Fruit fly (Drosophila melanogaster) whole organism, prepupa: Measurements from ENCODE around the gene Stt3A.
A peak's percentile ranks its signal among the peaks of the same experiment; 100 is the strongest.

Source experiments
- Blimp-1 ChIP-seq: fragments of 200-800 bp; sonication (Bioruptor generic); optimal IDR thresholded peaks from 3 replicates; lab custom pipeline; 2017; ENCODE audit warnings: missing biosample characterization, missing genetic modification characterization, mild to moderate bottlenecking, moderate library complexity, missing genetic modification reagents
- CG10631 ChIP-seq: fragments of 200-800 bp; sonication (Bioruptor generic); optimal IDR thresholded peaks from 2 replicates; lab custom pipeline; 2016; ENCODE audit warnings: missing biosample characterization, missing genetic modification characterization
- CG10669 ChIP-seq: fragments of 200-800 bp; sonication (Bioruptor generic); optimal IDR thresholded peaks from 3 replicates; lab custom pipeline; 2018; ENCODE audit warnings: missing biosample characterization, mild to moderate bottlenecking, missing genetic modification characterization, moderate library complexity
- CG11294 ChIP-seq: fragments of 200-800 bp; sonication (Bioruptor generic); IDR thresholded peaks from 2 replicates; pipeline ENCODE4 v1.3.6; 2022; ENCODE audit warnings: missing biosample characterization, missing genetic modification characterization
- CG11902 ChIP-seq: fragments of 200-800 bp; sonication (Bioruptor generic); optimal IDR thresholded peaks from 3 replicates; lab custom pipeline; 2016; ENCODE audit warnings: missing biosample characterization, missing genetic modification characterization
- CG15336 ChIP-seq: fragments of 200-800 bp; sonication (Bioruptor generic); IDR thresholded peaks from 2 replicates; pipeline ENCODE4 v1.3.6; 2022; ENCODE audit warnings: missing biosample characterization, missing genetic modification characterization
- CG1621 ChIP-seq: fragments of 200-800 bp; sonication (Bioruptor generic); optimal IDR thresholded peaks from 3 replicates; lab custom pipeline; 2018; ENCODE audit warnings: missing biosample characterization, mild to moderate bottlenecking, missing genetic modification characterization
- CG16779 ChIP-seq: fragments of 200-800 bp; sonication (Bioruptor generic); optimal IDR thresholded peaks from 3 replicates; lab custom pipeline; 2017; ENCODE audit warnings: missing biosample characterization, mild to moderate bottlenecking, missing genetic modification characterization
- CG3032 ChIP-seq: fragments of 200-800 bp; optimal IDR thresholded peaks from 2 replicates; lab custom pipeline; 2019; ENCODE audit warnings: missing biosample characterization, mild to moderate bottlenecking, missing genetic modification characterization, moderate library complexity
- CG32006 ChIP-seq: fragments of 200-800 bp; sonication (Bioruptor generic); optimal IDR thresholded peaks from 3 replicates; lab custom pipeline; 2017; ENCODE audit warnings: missing biosample characterization, mild to moderate bottlenecking, missing genetic modification characterization
- CG34406 ChIP-seq: fragments of 200-800 bp; sonication (Bioruptor generic); optimal IDR thresholded peaks from 3 replicates; lab custom pipeline; 2016; ENCODE audit warnings: missing biosample characterization, missing genetic modification characterization
- CG4318 ChIP-seq: fragments of 200-800 bp; sonication (Bioruptor generic); optimal IDR thresholded peaks from 3 replicates; lab custom pipeline; 2017; ENCODE audit warnings: missing biosample characterization, mild to moderate bottlenecking, missing genetic modification characterization
- CG6276 ChIP-seq: fragments of 200-800 bp; sonication (Bioruptor generic); optimal IDR thresholded peaks from 2 replicates; lab custom pipeline; 2017; ENCODE audit warnings: missing biosample characterization, mild to moderate bottlenecking, missing genetic modification characterization
- CG6792 ChIP-seq: fragments of 200-800 bp; sonication (Bioruptor generic); optimal IDR thresholded peaks from 3 replicates; lab custom pipeline; 2016; ENCODE audit warnings: missing biosample characterization, missing genetic modification characterization
- CG6808 ChIP-seq: fragments of 200-800 bp; sonication (Bioruptor generic); optimal IDR thresholded peaks from 3 replicates; lab custom pipeline; 2017; ENCODE audit warnings: missing biosample characterization, missing genetic modification characterization, mild to moderate bottlenecking, moderate library complexity, missing genetic modification reagents
- CG6854 ChIP-seq: fragments of 200-800 bp; sonication (Bioruptor generic); optimal IDR thresholded peaks from 2 replicates; lab custom pipeline; 2017; ENCODE audit warnings: missing biosample characterization, mild to moderate bottlenecking, missing genetic modification characterization
- CG7368 ChIP-seq: fragments of 200-800 bp; sonication (Bioruptor generic); optimal IDR thresholded peaks from 3 replicates; lab custom pipeline; 2016; ENCODE audit warnings: missing biosample characterization, missing genetic modification characterization
- CG8119 ChIP-seq: fragments of 200-800 bp; sonication (Bioruptor generic); IDR thresholded peaks from 3 replicates; pipeline ENCODE4 v1.3.6; 2022; ENCODE audit warnings: missing biosample characterization, missing genetic modification characterization
- CG8319 ChIP-seq: fragments of 200-800 bp; sonication (Bioruptor generic); optimal IDR thresholded peaks from 3 replicates; lab custom pipeline; 2016; ENCODE audit warnings: missing biosample characterization, missing genetic modification characterization
- CG8632 ChIP-seq: fragments of 200-800 bp; sonication (Bioruptor generic); optimal IDR thresholded peaks from 3 replicates; lab custom pipeline; 2016; ENCODE audit warnings: missing biosample characterization, missing genetic modification characterization
- CG9139 ChIP-seq: fragments of 200-800 bp; sonication (Bioruptor generic); optimal IDR thresholded peaks from 3 replicates; lab custom pipeline; 2017; ENCODE audit warnings: missing biosample characterization, mild to moderate bottlenecking, missing genetic modification characterization
- Eip78C ChIP-seq: fragments of 200-800 bp; sonication (Bioruptor generic); peaks from one replicate; lab custom pipeline; 2016; ENCODE audit warnings: missing biosample characterization, missing genetic modification characterization
- Eip93F ChIP-seq: fragments of 200-800 bp; sonication (Bioruptor generic); optimal IDR thresholded peaks from 2 replicates; lab custom pipeline; 2016; ENCODE audit warnings: missing biosample characterization, mild to moderate bottlenecking, missing genetic modification characterization
- Hr38 ChIP-seq: sonication (Bioruptor generic); optimal IDR thresholded peaks from 2 replicates; lab custom pipeline; 2016; ENCODE audit warnings: missing biosample characterization, missing genetic modification characterization
- Hr39 ChIP-seq: fragments of 200-800 bp; sonication (Bioruptor generic); optimal IDR thresholded peaks from 2 replicates; lab custom pipeline; 2016; ENCODE audit warnings: missing biosample characterization, missing genetic modification characterization
- Hr4 ChIP-seq: fragments of 200-800 bp; sonication (Bioruptor generic); optimal IDR thresholded peaks from 3 replicates; lab custom pipeline; 2016; ENCODE audit warnings: missing biosample characterization, missing genetic modification characterization
- Lpt ChIP-seq: fragments of 200-800 bp; sonication (Bioruptor generic); optimal IDR thresholded peaks from 3 replicates; lab custom pipeline; 2016; ENCODE audit warnings: missing biosample characterization, missing genetic modification characterization
- OdsH ChIP-seq: fragments of 200-800 bp; sonication (Bioruptor generic); optimal IDR thresholded peaks from 3 replicates; lab custom pipeline; 2016; ENCODE audit warnings: missing biosample characterization, missing genetic modification characterization
- Smox ChIP-seq: fragments of 200-800 bp; sonication (Bioruptor generic); optimal IDR thresholded peaks from 3 replicates; lab custom pipeline; 2016; ENCODE audit warnings: missing biosample characterization, missing genetic modification characterization
- Sox102F ChIP-seq: fragments of 200-800 bp; sonication (Bioruptor generic); optimal IDR thresholded peaks from 2 replicates; lab custom pipeline; 2016; ENCODE audit warnings: missing biosample characterization, mild to moderate bottlenecking, missing genetic modification characterization
- Sox14 ChIP-seq: fragments of 200-800 bp; sonication (Bioruptor generic); optimal IDR thresholded peaks from 3 replicates; lab custom pipeline; 2016; ENCODE audit warnings: missing biosample characterization, missing genetic modification characterization
- Sox15 ChIP-seq: fragments of 200-800 bp; sonication (Bioruptor generic); optimal IDR thresholded peaks from 3 replicates; lab custom pipeline; 2016; ENCODE audit warnings: missing biosample characterization, missing genetic modification characterization
- acj6 ChIP-seq: fragments of 200-800 bp; sonication (Bioruptor generic); optimal IDR thresholded peaks from 3 replicates; lab custom pipeline; 2016; ENCODE audit warnings: missing biosample characterization, missing genetic modification characterization
- cyc ChIP-seq: fragments of 200-800 bp; sonication (Bioruptor generic); optimal IDR thresholded peaks from 3 replicates; lab custom pipeline; 2016; ENCODE audit warnings: missing biosample characterization, missing genetic modification characterization
- dac ChIP-seq: fragments of 200-800 bp; sonication (Bioruptor generic); optimal IDR thresholded peaks from 2 replicates; lab custom pipeline; 2017; ENCODE audit warnings: missing biosample characterization, mild to moderate bottlenecking, missing genetic modification characterization
- dsx ChIP-seq: fragments of 200-800 bp; optimal IDR thresholded peaks from 3 replicates; lab custom pipeline; 2019; ENCODE audit warnings: missing biosample characterization, mild to moderate bottlenecking, missing genetic modification characterization, moderate library complexity; ENCODE audit not compliant: poor library complexity, severe bottlenecking
- eg ChIP-seq: fragments of 200-800 bp; sonication (Bioruptor generic); IDR thresholded peaks from 3 replicates; pipeline ENCODE4 v1.3.6; 2022; ENCODE audit warnings: missing biosample characterization, missing genetic modification characterization
- esn ChIP-seq: fragments of 200-800 bp; sonication (Bioruptor generic); optimal IDR thresholded peaks from 2 replicates; lab custom pipeline; 2016; ENCODE audit warnings: missing biosample characterization, mild to moderate bottlenecking, missing genetic modification characterization, moderate library complexity
- fd59A ChIP-seq: fragments of 200-800 bp; sonication (Bioruptor generic); optimal IDR thresholded peaks from 2 replicates; lab custom pipeline; 2017; ENCODE audit warnings: missing biosample characterization, mild to moderate bottlenecking, missing genetic modification characterization, missing genetic modification reagents
- fd85E ChIP-seq: fragments of 200-800 bp; sonication (Bioruptor generic); optimal IDR thresholded peaks from 3 replicates; lab custom pipeline; 2016; ENCODE audit warnings: missing biosample characterization, missing genetic modification characterization
- fkh ChIP-seq: fragments of 200-800 bp; sonication (Bioruptor generic); optimal IDR thresholded peaks from 3 replicates; lab custom pipeline; 2017; ENCODE audit warnings: missing biosample characterization, mild to moderate bottlenecking, missing genetic modification characterization, moderate library complexity
- lz ChIP-seq: fragments of 200-800 bp; sonication (Bioruptor generic); optimal IDR thresholded peaks from 3 replicates; lab custom pipeline; 2016; ENCODE audit warnings: missing biosample characterization, missing genetic modification characterization
- net ChIP-seq: fragments of 200-800 bp; sonication (Bioruptor generic); optimal IDR thresholded peaks from 3 replicates; lab custom pipeline; 2016; ENCODE audit warnings: missing biosample characterization, missing genetic modification characterization
- pdm3 ChIP-seq: fragments of 200-800 bp; sonication (Bioruptor generic); optimal IDR thresholded peaks from 3 replicates; lab custom pipeline; 2016; ENCODE audit warnings: missing biosample characterization, missing genetic modification characterization
- salr ChIP-seq, 2 experiments: fragments of 200-800 bp; sonication (Bioruptor generic); optimal IDR thresholded peaks; 3 replicates each; lab custom pipeline; 2016 to 2018; ENCODE audit warnings: missing biosample characterization in 2 of 2, missing genetic modification characterization in 2 of 2, mild to moderate bottlenecking in 1 of 2
- spab ChIP-seq: fragments of 200-800 bp; sonication (Bioruptor generic); optimal IDR thresholded peaks from 2 replicates; lab custom pipeline; 2017; ENCODE audit warnings: missing biosample characterization, mild to moderate bottlenecking, missing genetic modification characterization, missing genetic modification reagents
- topi ChIP-seq: fragments of 200-800 bp; sonication (Bioruptor generic); optimal IDR thresholded peaks from 3 replicates; lab custom pipeline; 2016; ENCODE audit warnings: missing biosample characterization, missing genetic modification characterization

Stt3A gene

dm6 chrX:21072953-21073352 lies 19.2 kb upstream of the Stt3A start (continued):
- TF ChIP-seq CG3032 (peak; percentile 87), net (peak; percentile 89), spab (GFP tag; lab: Kevin White, UChicago) (peak; percentile 84), CG8319 (peak; percentile 69), esn (GFP tag; lab: Kevin White, UChicago) (peak; percentile 89), CG1621 (tag; lab: Kevin White, UChicago) (peak; percentile 83), dac (GFP tag; lab: Kevin White, UChicago) (peak; percentile 82), Lpt (GFP tag; lab: Kevin White, UChicago) (peak; percentile 90), pdm3 (GFP tag; lab: Kevin White, UChicago) (peak; percentile 90), CG6808 (GFP tag; lab: Kevin White, UChicago) (peak; percentile 90), CG6854 (GFP tag; lab: Kevin White, UChicago) (peak; percentile 64), fd85E (GFP tag; lab: Kevin White, UChicago) (peak; percentile 26), CG15336 (GFP tag; lab: Robert Waterston, UW) (peak; percentile 92), Sox14 (GFP tag; lab: Kevin White, UChicago) (peak; percentile 90), CG11902 (peak; percentile 62), CG11294 (peak; percentile 82), Smox (GFP tag; lab: Kevin White, UChicago) (peak; percentile 84), Sox102F (peak; percentile 88), lz (peak; percentile 87), Hr39 (GFP tag; lab: Kevin White, UChicago) (peak; percentile 80), CG8632 (GFP tag; lab: Kevin White, UChicago) (peak; percentile 80), CG6276 (GFP tag; lab: Kevin White, UChicago) (peak; percentile 91), fkh (GFP tag; lab: Kevin White, UChicago) (no peak), Hr38 (GFP tag; lab: Kevin White, UChicago) (no peak), dsx (GFP tag; lab: Kevin White, UChicago) (peak; percentile 90), fd59A (GFP tag; lab: Kevin White, UChicago) (peak; percentile 85), CG8119 (peak; percentile 92), cyc (GFP tag; lab: Kevin White, UChicago) (peak; percentile 82), Eip78C (peak; percentile 97), CG4318 (GFP tag; lab: Kevin White, UChicago) (peak; percentile 77), CG7368 (peak; percentile 80), CG10631 (GFP tag; lab: Kevin White, UChicago) (peak; percentile 88), CG10669 (peak; percentile 86), Blimp-1 (GFP tag; lab: Kevin White, UChicago) (peak; percentile 53), Eip93F (peak; percentile 17), CG9139 (peak; percentile 76)

dm6 chrX:21071693-21072357 lies 18.1 kb upstream of the Stt3A start:
- no peak for TF ChIP-seq CG11902
- no peak for TF ChIP-seq acj6
- TF ChIP-seq Hr39 (GFP tag; lab: Kevin White, UChicago), result no peak
- TF ChIP-seq CG11294, result no peak
- TF ChIP-seq CG4318 (GFP tag; lab: Kevin White, UChicago), result no peak
- no peak for TF ChIP-seq Smox (GFP tag; lab: Kevin White, UChicago)
- TF ChIP-seq Lpt (GFP tag; lab: Kevin White, UChicago), result no peak
- no peak for TF ChIP-seq Hr38 (GFP tag; lab: Kevin White, UChicago)
- TF ChIP-seq CG8632 (GFP tag; lab: Kevin White, UChicago), result no peak
- TF ChIP-seq CG3032, result no peak
- no peak for TF ChIP-seq spab (GFP tag; lab: Kevin White, UChicago)
- TF ChIP-seq CG10669, result no peak
- no peak for TF ChIP-seq Sox15
- TF ChIP-seq net, result peak; percentile 19
- TF ChIP-seq Hr4, result no peak
- no peak for TF ChIP-seq topi (GFP tag; lab: Kevin White, UChicago)
- TF ChIP-seq Eip78C, result peak; percentile 51
- TF ChIP-seq CG32006 (GFP tag; lab: Kevin White, UChicago), result no peak
- TF ChIP-seq cyc (GFP tag; lab: Kevin White, UChicago), result no peak
- no peak for TF ChIP-seq lz
- no peak for TF ChIP-seq CG34406 (GFP tag; lab: Kevin White, UChicago)
- TF ChIP-seq CG6792 (GFP tag; lab: Kevin White, UChicago), result no peak
- TF ChIP-seq CG6854 (GFP tag; lab: Kevin White, UChicago), result peak; percentile 48
- no peak for TF ChIP-seq eg (GFP tag; lab: Robert Waterston, UW)
- peak; percentile 10 for TF ChIP-seq CG1621 (tag; lab: Kevin White, UChicago)
- no peak for TF ChIP-seq esn (GFP tag; lab: Kevin White, UChicago)
- TF ChIP-seq salr (GFP tag; optimal IDR thresholded peaks at IDR 0.05; lab: Kevin White, UChicago), result no peak
- peak; percentile 35 for TF ChIP-seq Sox14 (GFP tag; lab: Kevin White, UChicago)
- no peak for TF ChIP-seq OdsH (GFP tag; lab: Kevin White, UChicago)
- no peak for TF ChIP-seq CG16779 (tag; lab: Kevin White, UChicago)
- peak; percentile 39 for TF ChIP-seq CG15336 (GFP tag; lab: Robert Waterston, UW)
- no peak for TF ChIP-seq Blimp-1 (GFP tag; lab: Kevin White, UChicago)
